Comparison of ENCODE assay signal across 6 fruit fly cellular contexts in genomic region chr3R:29682152-29682600, dm6.
A peak's percentile ranks its signal among the peaks of the same experiment; 100 is the strongest.
TF ChIP-seq lines count a peak whose summit lies in the region.

Gene CG7582, minus strand, starts transcription at chr3R:29682278.
Gene Gycalpha99B, plus strand, starts transcription at chr3R:29682503.

- TF ChIP-seq CTCF in whole organism, embryonic (GFP tag; optimal IDR thresholded peaks at IDR 0.05; lab: Kevin White, UChicago): peak; percentile 64

TF ChIP-seq in whole organism, 6 proteins besides CTCF, POLR2A, EP300 and RAD21:
- TF ChIP-seq pan (optimal IDR thresholded peaks at IDR 0.05; lab: Kevin White, UChicago) (no peak), Dll (optimal IDR thresholded peaks at IDR 0.05; lab: Kevin White, UChicago) (peak; percentile 86)

TF ChIP-seq in whole organism, adult, 20 proteins besides CTCF, POLR2A, EP300 and RAD21:
- TF ChIP-seq bab1 (GFP tag; optimal IDR thresholded peaks at IDR 0.05; lab: Kevin White, UChicago) (no peak), CG12768 (GFP tag; optimal IDR thresholded peaks at IDR 0.05; lab: Kevin White, UChicago) (peak; percentile 48)

TF ChIP-seq in whole organism, embryonic, 481 proteins besides CTCF, POLR2A, EP300 and RAD21 (continues in another document):
- TF ChIP-seq Drgx (GFP tag; IDR thresholded peaks at IDR 0.05; lab: Robert Waterston, UW) (peak; percentile 38; the same call in 1 of the 2 replicates), ewg (GFP tag; optimal IDR thresholded peaks at IDR 0.05; lab: Kevin White, UChicago) (peak; percentile 65), CG16779 (GFP tag; IDR thresholded peaks at IDR 0.05; lab: Robert Waterston, UW) (no peak), yki (optimal IDR thresholded peaks at IDR 0.05; lab: Kevin White, UChicago) (peak; percentile 65), nerfin-2 (GFP tag; IDR thresholded peaks at IDR 0.05; lab: Robert Waterston, UW; ENCODE audit: partially characterized antibody) (peak; percentile 11; the same call in 1 of the 2 replicates), CG31365 (tag; optimal IDR thresholded peaks at IDR 0.05; lab: Kevin White, UChicago) (peak; percentile 31), CG12769 (tag; optimal IDR thresholded peaks at IDR 0.05; lab: Kevin White, UChicago) (peak; percentile 41), Max (GFP tag; optimal IDR thresholded peaks at IDR 0.05; lab: Kevin White, UChicago) (no peak), onecut (GFP tag; IDR thresholded peaks at IDR 0.05; lab: Robert Waterston, UW) (peak; percentile 64), CG2199 (GFP tag; IDR thresholded peaks at IDR 0.05; lab: Robert Waterston, UW) (0 out of 3 replicates have a peak, but pooled peaks have one; percentile 9), CG17385 (GFP tag; optimal IDR thresholded peaks at IDR 0.05; lab: Kevin White, UChicago) (no peak), kah (GFP tag; optimal IDR thresholded peaks at IDR 0.05; lab: Kevin White, UChicago) (peak; percentile 52), YL-1 (GFP tag; optimal IDR thresholded peaks at IDR 0.05; lab: Kevin White, UChicago) (no peak), ato (GFP tag; IDR thresholded peaks at IDR 0.05; lab: Robert Waterston, UW; ENCODE audit: partially characterized antibody) (no peak), Hr78 (GFP tag; optimal IDR thresholded peaks at IDR 0.05; lab: Kevin White, UChicago) (peak in 1 of 2 experiments; percentile 76), sob (GFP tag; IDR thresholded peaks at IDR 0.05; lab: Robert Waterston, UW) (no peak), tio (GFP tag; optimal IDR thresholded peaks at IDR 0.05; lab: Kevin White, UChicago) (no peak), CG34224 (GFP tag; IDR thresholded peaks at IDR 0.05; lab: Robert Waterston, UW; ENCODE audit: partially characterized antibody) (0 out of 3 replicates have a peak, but pooled peaks have one; percentile 13), sd (tag; optimal IDR thresholded peaks at IDR 0.05; lab: Kevin White, UChicago) (peak; percentile 89), CG34376 (GFP tag; optimal IDR thresholded peaks at IDR 0.05; lab: Kevin White, UChicago) (peak; percentile 3)

TF ChIP-seq in whole organism, prepupa, 60 proteins besides CTCF, POLR2A, EP300 and RAD21 (continues in another document):
- TF ChIP-seq eg (GFP tag; IDR thresholded peaks at IDR 0.05; lab: Robert Waterston, UW) (peak; percentile 14; the same call in 1 of the 3 replicates), CG9139 (GFP tag; optimal IDR thresholded peaks at IDR 0.05; lab: Kevin White, UChicago) (no peak), CG1621 (tag; optimal IDR thresholded peaks at IDR 0.05; lab: Kevin White, UChicago) (peak; percentile 45), Ets21C (GFP tag; optimal IDR thresholded peaks at IDR 0.05; lab: Kevin White, UChicago) (no peak), fd85E (GFP tag; optimal IDR thresholded peaks at IDR 0.05; lab: Kevin White, UChicago) (peak; percentile 5), Sox15 (GFP tag; optimal IDR thresholded peaks at IDR 0.05; lab: Kevin White, UChicago) (no peak), Gug (GFP tag; IDR thresholded peaks at IDR 0.05; lab: Robert Waterston, UW) (no peak), CG10631 (GFP tag; optimal IDR thresholded peaks at IDR 0.05; lab: Kevin White, UChicago) (no peak), CG3919 (GFP tag; optimal IDR thresholded peaks at IDR 0.05; lab: Kevin White, UChicago) (peak; percentile 28), salr (GFP tag; optimal IDR thresholded peaks at IDR 0.05; lab: Kevin White, UChicago) (no peak), CG8319 (GFP tag; optimal IDR thresholded peaks at IDR 0.05; lab: Kevin White, UChicago) (no peak), OdsH (GFP tag; optimal IDR thresholded peaks at IDR 0.05; lab: Kevin White, UChicago) (no peak), Hr39 (GFP tag; optimal IDR thresholded peaks at IDR 0.05; lab: Kevin White, UChicago) (no peak), CG6163 (GFP tag; IDR thresholded peaks at IDR 0.05; lab: Robert Waterston, UW) (peak; percentile 24; the same call in 1 of the 3 replicates), fd59A (GFP tag; optimal IDR thresholded peaks at IDR 0.05; lab: Kevin White, UChicago) (no peak), CG3032 (tag; optimal IDR thresholded peaks at IDR 0.05; lab: Kevin White, UChicago) (no peak), CG10669 (GFP tag; optimal IDR thresholded peaks at IDR 0.05; lab: Kevin White, UChicago) (no peak), CG15336 (GFP tag; IDR thresholded peaks at IDR 0.05; lab: Robert Waterston, UW) (peak; percentile 73), CG8632 (GFP tag; optimal IDR thresholded peaks at IDR 0.05; lab: Kevin White, UChicago) (no peak), CG6808 (GFP tag; optimal IDR thresholded peaks at IDR 0.05; lab: Kevin White, UChicago) (peak; percentile 19), dac (GFP tag; optimal IDR thresholded peaks at IDR 0.05; lab: Kevin White, UChicago) (no peak), CG6276 (GFP tag; optimal IDR thresholded peaks at IDR 0.05; lab: Kevin White, UChicago) (peak; percentile 42), Sox14 (GFP tag; optimal IDR thresholded peaks at IDR 0.05; lab: Kevin White, UChicago) (no peak)

TF ChIP-seq in whole organism, pupa, 21 proteins besides CTCF, POLR2A, EP300 and RAD21:
- peak; percentile 74 for TF ChIP-seq EcR (GFP tag; optimal IDR thresholded peaks at IDR 0.05; lab: Kevin White, UChicago)
- peak; percentile 44 for TF ChIP-seq CG8301 (tag; optimal IDR thresholded peaks at IDR 0.05; lab: Kevin White, UChicago)
- no peak for TF ChIP-seq Pif1A (GFP tag; optimal IDR thresholded peaks at IDR 0.05; lab: Kevin White, UChicago)
- TF ChIP-seq CG14655 (GFP tag; optimal IDR thresholded peaks at IDR 0.05; lab: Kevin White, UChicago): peak; percentile 32
- peak; percentile 92 for TF ChIP-seq CG12605 (GFP tag; IDR thresholded peaks at IDR 0.05; lab: Robert Waterston, UW)
- no peak for TF ChIP-seq CG13204 (GFP tag; optimal IDR thresholded peaks at IDR 0.05; lab: Kevin White, UChicago)
- TF ChIP-seq rn (GFP tag; IDR thresholded peaks at IDR 0.05; lab: Robert Waterston, UW): no peak
- TF ChIP-seq gl (tag; optimal IDR thresholded peaks at IDR 0.05; lab: Kevin White, UChicago): no peak
- TF ChIP-seq CG34367 (tag; optimal IDR thresholded peaks at IDR 0.05; lab: Kevin White, UChicago): no peak
- TF ChIP-seq CG32121 (GFP tag; IDR thresholded peaks at IDR 0.05; lab: Robert Waterston, UW): peak; percentile 30; the same call in 1 of the 2 replicates
- TF ChIP-seq Pif1B (GFP tag; optimal IDR thresholded peaks at IDR 0.05; lab: Kevin White, UChicago): no peak
- TF ChIP-seq Ets98B (GFP tag; IDR thresholded peaks at IDR 0.05; lab: Robert Waterston, UW): peak; percentile 64
- peak; percentile 76 for TF ChIP-seq CG4496 (GFP tag; IDR thresholded peaks at IDR 0.05; lab: Robert Waterston, UW)
- TF ChIP-seq CG10348 (GFP tag; IDR thresholded peaks at IDR 0.05; lab: Robert Waterston, UW): no peak

TF ChIP-seq in whole organism, wandering third instar larva, 38 proteins besides CTCF, POLR2A, EP300 and RAD21:
- peak; percentile 7 for TF ChIP-seq N (GFP tag; optimal IDR thresholded peaks at IDR 0.05; lab: Kevin White, UChicago)
- TF ChIP-seq Myc (optimal IDR thresholded peaks at IDR 0.05; lab: Kevin White, UChicago): peak; percentile 65
- TF ChIP-seq usp (GFP tag; optimal IDR thresholded peaks at IDR 0.05; lab: Kevin White, UChicago): no peak
- TF ChIP-seq Dif (GFP tag; optimal IDR thresholded peaks at IDR 0.05; lab: Kevin White, UChicago; ENCODE audit: partially characterized antibody): peak; percentile 66
